Fruit fly (Drosophila melanogaster): ENCODE results near the gene ninaA.

ninaA gene

dm6 chr2L:865851-866250 is 11.3 kb upstream of the ninaA start (continued):
- TF ChIP-seq CG17361 (GFP tag; IDR thresholded peaks at IDR 0.05) (peak; percentile 96), Tbp (GFP tag; optimal IDR thresholded peaks at IDR 0.05) (no peak), nau (GFP tag; optimal IDR thresholded peaks at IDR 0.05) (peak; percentile 92), CG14965 (GFP tag; optimal IDR thresholded peaks at IDR 0.05; ENCODE audit: borderline replicate concordance) (peak; percentile 72), CG1603 (tag; optimal IDR thresholded peaks at IDR 0.05) (peak; percentile 97), scrt (GFP tag; optimal IDR thresholded peaks at IDR 0.05) (peak; percentile 92), Usf (GFP tag; optimal IDR thresholded peaks at IDR 0.05) (peak; percentile 87), croc (GFP tag; conservative IDR thresholded peaks at IDR 0.05) (peak; percentile 88), CG13296 (GFP tag; optimal IDR thresholded peaks at IDR 0.05) (peak; percentile 94), CG15514 (GFP tag; optimal IDR thresholded peaks at IDR 0.05) (peak; percentile 85), Nf-YB (GFP tag; optimal IDR thresholded peaks at IDR 0.05) (peak; percentile 84), stwl (tag; optimal IDR thresholded peaks at IDR 0.05) (peak; percentile 43), knrl (GFP tag; IDR thresholded peaks at IDR 0.05; ENCODE audit: partially characterized antibody) (no peak), CG3407 (GFP tag; optimal IDR thresholded peaks at IDR 0.05) (peak; percentile 95), CG7928 (GFP tag; optimal IDR thresholded peaks at IDR 0.05) (peak; percentile 77), HLH54F (GFP tag; optimal IDR thresholded peaks at IDR 0.05) (peak; percentile 97), ro (GFP tag; IDR thresholded peaks at IDR 0.05) (peak; percentile 89), CG6689 (GFP tag; IDR thresholded peaks at IDR 0.05) (peak; percentile 95), CG1647 (GFP tag; optimal IDR thresholded peaks at IDR 0.05) (peak; percentile 96), CG5953 (GFP tag; IDR thresholded peaks at IDR 0.05) (peak; percentile 95), gce (GFP tag; IDR thresholded peaks at IDR 0.05) (peak; percentile 97), CG10654 (GFP tag; optimal IDR thresholded peaks at IDR 0.05) (peak; percentile 94), Rx (GFP tag; IDR thresholded peaks at IDR 0.05) (peak; percentile 96), Myb (GFP tag; optimal IDR thresholded peaks at IDR 0.05) (peak; percentile 80), kni (GFP tag; optimal IDR thresholded peaks at IDR 0.05) (peak; percentile 74), CG34422 (GFP tag; IDR thresholded peaks at IDR 0.05) (peak; percentile 97), pnt (GFP tag; optimal IDR thresholded peaks at IDR 0.05) (peak; percentile 96), az2 (GFP tag; optimal IDR thresholded peaks at IDR 0.05) (peak; percentile 96), Rfx (GFP tag; IDR thresholded peaks at IDR 0.05) (peak; percentile 98), CG11695 (GFP tag; IDR thresholded peaks at IDR 0.05) (peak; percentile 94), CG32767 (GFP tag; IDR thresholded peaks at IDR 0.05) (peak; percentile 93), gro (GFP tag; optimal IDR thresholded peaks at IDR 0.05) (peak; percentile 96), CTCF (GFP tag; optimal IDR thresholded peaks at IDR 0.05) (peak; percentile 64), CG7963 (GFP tag; IDR thresholded peaks at IDR 0.05; ENCODE audit: partially characterized antibody) (no peak), run (tag; optimal IDR thresholded peaks at IDR 0.05) (peak; percentile 89), bcd (GFP tag; optimal IDR thresholded peaks at IDR 0.05) (peak; percentile 96), NFAT (GFP tag; IDR thresholded peaks at IDR 0.05) (peak; percentile 95), Ets65A (GFP tag) (peak; percentile 99), odd (GFP tag; optimal IDR thresholded peaks at IDR 0.05) (peak; percentile 93), Neu2 (GFP tag; optimal IDR thresholded peaks at IDR 0.05; ENCODE audit: borderline replicate concordance) (peak; percentile 63), MBD-R2 (GFP tag; IDR thresholded peaks at IDR 0.05) (peak; percentile 91), CG7987 (GFP tag; optimal IDR thresholded peaks at IDR 0.05) (peak; percentile 92), CG8359 (GFP tag; optimal IDR thresholded peaks at IDR 0.05; ENCODE audit: borderline replicate concordance) (peak; percentile 87), CG11560 (tag; IDR thresholded peaks at IDR 0.05) (peak; percentile 83), CG30020 (tag; optimal IDR thresholded peaks at IDR 0.05) (peak; percentile 72), chm (GFP tag; IDR thresholded peaks at IDR 0.05) (peak; percentile 97), CG8089 (GFP tag; optimal IDR thresholded peaks at IDR 0.05) (peak; percentile 91), dmrt11E (tag; optimal IDR thresholded peaks at IDR 0.05) (peak; percentile 94), Hsf (GFP tag; optimal IDR thresholded peaks at IDR 0.05) (peak; percentile 96), inv (GFP tag; IDR thresholded peaks at IDR 0.05; ENCODE audit: partially characterized antibody) (no peak), seq (GFP tag; IDR thresholded peaks at IDR 0.05) (peak; percentile 96), Bteb2 (GFP tag; optimal IDR thresholded peaks at IDR 0.05) (peak; percentile 94)

Data from whole organism, embryonic.